Fruit fly (Drosophila melanogaster) whole organism, larva: ENCODE results near the gene swm.
A peak's percentile ranks its signal among the peaks of the same experiment; 100 is the strongest.

ENCODE experiments used
- noc ChIP-seq: fragments of 200-800 bp; sonication (Bioruptor generic); optimal IDR thresholded peaks from 3 replicates; lab custom pipeline; 2019; ENCODE audit warnings: missing biosample characterization, mild to moderate bottlenecking, missing genetic modification characterization, moderate library complexity

Gene swm

DNA sequence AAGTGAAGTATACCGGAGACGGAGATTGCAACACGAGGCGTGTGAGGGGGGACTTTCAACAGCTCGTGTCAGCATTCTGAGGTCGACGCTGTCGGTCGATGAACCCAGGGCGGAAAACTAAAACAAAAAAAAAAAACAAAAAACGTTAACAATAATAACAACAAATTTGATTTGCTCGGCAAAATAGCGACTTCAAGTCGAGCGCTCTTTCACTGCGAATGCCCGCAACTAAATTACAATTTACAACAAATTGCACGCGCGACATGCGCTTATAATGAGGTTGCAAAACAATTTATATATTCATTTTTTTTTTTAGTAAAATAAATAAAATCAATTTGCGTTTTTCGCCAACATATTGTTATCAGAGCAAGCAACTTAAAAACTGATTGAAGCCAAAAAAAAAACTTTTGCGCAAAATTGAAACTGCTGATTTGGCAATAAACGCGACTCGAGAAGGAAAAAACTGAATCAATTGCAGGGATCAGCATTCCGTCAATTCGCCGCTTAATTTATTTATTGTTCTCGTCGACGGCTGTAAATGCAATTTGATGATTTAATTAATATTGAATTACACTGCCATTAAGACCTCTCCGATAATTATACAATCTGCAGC, 19.5 kb upstream of the swm start:
- no peak for TF ChIP-seq noc (tag; lab: Kevin White, UChicago)

- no peak for TF ChIP-seq noc (tag; lab: Kevin White, UChicago)
Measured at dm6 chr2L:19479249-19479984, 13.6 kb upstream of the swm start.

dm6 chr2L:19480406-19481334, 12.4 kb upstream of the swm start:
- no peak for TF ChIP-seq noc (tag; lab: Kevin White, UChicago)

DNA sequence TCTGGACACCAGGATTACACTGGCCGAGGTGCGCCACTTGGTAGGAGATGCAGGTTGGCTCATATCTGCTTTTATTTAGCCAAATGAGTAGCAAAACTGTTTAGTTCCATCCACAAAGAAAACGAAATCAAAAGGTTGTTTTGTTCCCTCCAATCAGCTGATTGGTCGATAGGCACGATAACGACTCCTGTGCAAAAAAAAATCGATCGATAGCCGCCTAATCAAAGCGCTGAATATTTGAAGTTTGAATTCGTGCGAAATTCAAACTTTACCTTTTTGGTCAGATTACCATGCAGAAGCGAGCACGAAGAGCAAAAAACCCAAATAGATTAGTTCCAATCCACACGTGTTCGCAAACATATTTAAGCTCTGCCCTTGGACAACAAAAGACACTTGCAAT, 8.5 kb upstream of the swm start, which contains the start of the genes CG10195 and CG13084:
Gene CG10195, minus strand, starts transcription at position 167 of the 400 bp plus-strand sequence.
Gene CG13084, plus strand, starts transcription at position 392 of the 400 bp plus-strand sequence.
- TF ChIP-seq noc (tag; lab: Kevin White, UChicago), result no peak

dm6 chr2L:19487190-19487589, 5.9 kb upstream of the swm start, which contains the start of gene CG13083:
Gene CG13083, plus strand, starts transcription at chr2L:19487490.
- TF ChIP-seq noc (tag; lab: Kevin White, UChicago), result no peak

DNA sequence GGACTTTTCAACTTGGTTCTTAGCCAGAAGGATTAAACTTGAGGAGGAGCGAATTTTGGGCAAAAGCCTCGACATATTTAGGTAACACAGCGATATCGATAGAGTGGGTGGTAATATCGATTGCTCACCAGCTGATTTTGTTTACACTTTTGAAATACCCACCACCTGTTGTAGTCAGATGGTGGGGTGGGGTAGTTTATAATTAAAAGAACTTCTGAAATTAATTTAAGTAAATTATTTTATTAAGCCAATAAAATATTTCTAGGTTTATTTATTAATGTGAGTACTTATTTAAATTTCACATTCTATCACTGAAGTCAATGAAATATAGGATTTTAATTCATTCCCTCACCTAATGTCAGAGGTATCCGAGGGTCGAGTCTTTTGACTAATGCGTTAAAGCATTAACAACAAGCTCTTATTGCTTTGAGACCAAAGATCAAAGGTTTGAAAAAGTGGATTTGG, 3.0 kb upstream of the swm start, which contains the start of the genes CG10194 and CG18094:
Gene CG10194, minus strand, starts transcription at position 108 of the 465 bp plus-strand sequence.
Gene CG18094, plus strand, starts transcription at position 266 of the 465 bp plus-strand sequence.
- TF ChIP-seq noc (tag; lab: Kevin White, UChicago), result peak; percentile 80

dm6 chr2L:19497983-19498382, 4.9 kb downstream of the swm start, which contains the start of gene Top3alpha:
Gene Top3alpha, plus strand, starts transcription at chr2L:19498168.
- no peak for TF ChIP-seq noc (tag; lab: Kevin White, UChicago)

DNA sequence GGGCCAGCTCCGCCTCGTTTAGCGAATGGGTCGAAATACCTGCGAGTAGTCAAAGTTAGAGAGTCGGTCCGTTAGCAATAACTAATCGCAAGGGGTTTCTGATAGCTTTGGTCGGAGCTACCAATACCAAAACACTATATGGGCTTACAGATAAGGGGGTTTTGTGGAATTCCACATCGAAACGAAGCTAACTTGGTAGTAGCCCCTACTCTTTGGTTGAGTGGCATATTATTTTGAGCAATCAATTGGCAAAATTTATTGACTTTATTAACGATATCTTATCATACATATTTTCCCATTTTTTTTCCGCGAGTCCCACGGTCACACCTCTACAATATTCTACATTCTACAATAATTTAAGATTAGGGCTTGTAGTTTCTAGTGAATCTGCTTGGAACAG, 13.3 kb downstream of the swm start:
- TF ChIP-seq noc (tag; lab: Kevin White, UChicago), result no peak

DNA sequence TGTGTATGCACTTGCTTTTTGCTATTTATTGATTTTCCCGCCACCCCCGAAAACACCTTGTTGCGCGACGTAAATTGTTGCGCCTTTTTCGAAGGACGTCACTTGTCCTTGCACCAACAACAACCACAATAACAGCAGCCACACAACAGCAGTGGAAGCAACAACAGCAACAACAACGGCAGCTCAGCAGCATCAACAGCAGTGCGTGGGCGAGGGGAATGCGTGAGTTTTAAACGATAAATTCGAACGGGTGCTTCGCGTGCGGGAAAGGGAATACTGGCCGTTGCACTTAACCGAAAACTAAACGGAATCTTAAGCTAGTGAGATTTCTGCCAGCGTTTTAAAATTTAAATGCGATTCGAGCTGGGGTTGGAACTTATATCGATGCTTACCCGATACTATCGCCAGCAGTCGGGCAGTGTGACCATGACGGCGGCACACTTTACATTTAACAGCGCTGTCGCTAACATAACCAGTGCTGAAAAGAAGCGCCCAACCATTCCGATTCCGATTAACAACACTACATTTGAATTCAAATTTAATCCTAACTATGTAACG, 15.4 kb downstream of the swm start, which contains the start of gene cyst:
Gene cyst, minus strand, starts transcription at position 404 of the 558 bp plus-strand sequence.
- TF ChIP-seq noc (tag; lab: Kevin White, UChicago), result no peak

dm6 chr2L:19512184-19512583, 19.1 kb downstream of the swm start:
- no peak for TF ChIP-seq noc (tag; lab: Kevin White, UChicago)

DNA sequence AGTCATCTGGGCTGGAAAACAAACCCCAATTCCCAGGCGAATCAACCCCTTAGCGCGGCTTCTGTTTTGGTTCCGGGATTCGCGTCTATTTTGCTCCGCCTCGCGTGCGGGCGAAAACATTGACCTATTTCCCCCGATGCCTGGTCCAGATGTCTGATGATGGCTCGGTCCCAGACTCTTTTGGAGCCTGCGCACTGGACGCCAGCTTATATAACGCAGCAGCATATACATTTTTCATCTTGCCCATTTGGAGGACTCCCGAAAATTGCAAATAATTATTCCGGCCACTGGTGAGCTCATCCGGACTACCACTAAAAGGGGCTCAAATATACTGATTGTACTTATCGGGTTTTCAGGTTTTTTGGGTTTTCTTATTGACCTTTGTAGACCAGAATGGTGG, 23.0 kb downstream of the swm start:
- no peak for TF ChIP-seq noc (tag; lab: Kevin White, UChicago)

- TF ChIP-seq noc (tag; lab: Kevin White, UChicago), result no peak
Measured at dm6 chr2L:19517154-19517814, 24.2 kb downstream of the swm start, which contains the start of gene Hasp. Gene Hasp, minus strand, starts transcription at chr2L:19517204.

DNA sequence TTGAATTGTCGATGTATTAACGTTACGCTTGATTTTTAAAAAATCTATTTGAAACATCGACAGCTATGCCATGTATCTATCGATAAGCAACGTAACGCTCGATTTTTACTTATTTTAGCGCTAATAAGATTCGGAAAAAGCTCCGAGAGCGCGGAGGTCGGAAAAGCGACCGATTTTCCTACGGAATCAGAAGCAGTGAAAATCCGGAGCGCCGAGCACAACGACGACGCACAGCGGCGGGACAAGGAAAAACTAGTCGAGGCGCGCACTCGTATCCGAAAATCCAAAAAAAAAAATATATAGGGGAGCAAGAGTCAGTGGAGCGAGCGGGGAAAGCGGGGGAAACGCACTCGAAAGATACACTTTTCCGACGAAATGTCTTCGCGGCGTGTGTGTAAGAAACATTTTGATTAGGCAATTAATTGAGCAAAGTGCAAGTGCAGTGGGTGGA, 25.6 kb downstream of the swm start, which contains the start of gene CG10132:
Gene CG10132, plus strand, starts transcription at position 189 of the 451 bp plus-strand sequence.
- no peak for TF ChIP-seq noc (tag; lab: Kevin White, UChicago)

DNA sequence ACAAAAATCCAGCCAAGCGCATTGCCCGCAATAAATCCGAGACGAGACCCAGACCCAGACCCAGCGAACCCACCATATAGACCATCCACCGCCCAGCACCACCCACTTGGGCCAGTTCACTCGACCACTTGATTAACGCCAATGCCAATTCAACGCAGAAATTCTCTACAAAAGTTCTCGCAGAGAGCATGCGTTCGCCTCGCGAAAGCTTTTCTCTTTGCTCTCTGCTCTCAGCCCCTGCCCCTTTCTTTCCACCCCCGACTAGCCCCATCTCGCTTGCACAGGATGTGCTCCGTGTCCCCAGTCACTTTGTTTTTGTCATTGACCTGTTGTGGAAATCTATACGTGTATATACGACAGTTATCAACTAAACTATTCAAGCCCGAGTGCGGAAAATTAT, 26.6 kb downstream of the swm start:
- TF ChIP-seq noc (tag; lab: Kevin White, UChicago), result no peak
